Worm (Caenorhabditis elegans) whole organism, L2 larva: ENCODE results near the gene nmy-1.

Experiments used
- R02D3.7 ChIP-seq: fragments of 150-350 bp; optimal IDR thresholded peaks from 2 replicates; lab custom pipeline; 2014; ENCODE audit warnings: missing biosample characterization, missing genetic modification characterization
- Y55F3AM.14 ChIP-seq: fragments of 200-800 bp; sonication (Bioruptor generic); optimal IDR thresholded peaks from 2 replicates; lab custom pipeline; 2018; ENCODE audit warnings: mild to moderate bottlenecking, missing genetic modification characterization, missing compliant biosample characterization
- ZK546.5 ChIP-seq: sonication (generic microtip); optimal IDR thresholded peaks from 2 replicates; lab custom pipeline; 2017; ENCODE audit warnings: missing biosample characterization, missing genetic modification characterization
- aly-2 ChIP-seq: fragments of 150-350 bp; optimal IDR thresholded peaks from 2 replicates; lab custom pipeline; 2014; ENCODE audit warnings: missing biosample characterization, missing genetic modification characterization
- ama-1 ChIP-seq: fragments of 150-350 bp; optimal IDR thresholded peaks from 2 replicates; lab custom pipeline; 2018; ENCODE audit warnings: inconsistent platforms
- blmp-1 ChIP-seq: sonication (generic microtip); optimal IDR thresholded peaks from 2 replicates; lab custom pipeline; 2017; ENCODE audit warnings: missing genetic modification characterization, mild to moderate bottlenecking, missing compliant biosample characterization, antibody characterized with exemption, moderate library complexity; ENCODE audit not compliant: insufficient read depth
- ceh-16 ChIP-seq: fragments of 150-350 bp; optimal IDR thresholded peaks from 2 replicates; lab custom pipeline; 2014; ENCODE audit warnings: missing biosample characterization, missing genetic modification characterization
- crh-2 ChIP-seq: sonication (generic microtip); optimal IDR thresholded peaks from 2 replicates; lab custom pipeline; 2017; ENCODE audit warnings: missing biosample characterization, missing genetic modification characterization
- dmd-4 ChIP-seq: sonication (generic microtip); optimal IDR thresholded peaks from 2 replicates; lab custom pipeline; 2017; ENCODE audit warnings: missing biosample characterization, missing genetic modification characterization
- elt-3 ChIP-seq: sonication (generic microtip); optimal IDR thresholded peaks from 2 replicates; lab custom pipeline; 2017; ENCODE audit warnings: missing biosample characterization, missing genetic modification characterization
- fos-1 ChIP-seq: fragments of 150-350 bp; optimal IDR thresholded peaks from 2 replicates; lab custom pipeline; 2014; ENCODE audit warnings: missing biosample characterization, missing genetic modification characterization
- gmeb-1 ChIP-seq: fragments of 150-350 bp; optimal IDR thresholded peaks from 2 replicates; lab custom pipeline; 2014; ENCODE audit warnings: missing biosample characterization, missing genetic modification characterization
- lin-11 ChIP-seq: fragments of 150-350 bp; sonication (generic microtip); optimal IDR thresholded peaks from 2 replicates; lab custom pipeline; 2014; ENCODE audit warnings: missing biosample characterization, missing genetic modification characterization, inconsistent platforms, mixed read lengths
- lin-13 ChIP-seq: fragments of 150-350 bp; optimal IDR thresholded peaks from 2 replicates; lab custom pipeline; 2014; ENCODE audit warnings: missing biosample characterization, missing genetic modification reagents, missing genetic modification characterization
- lin-39 ChIP-seq: fragments of 150-350 bp; optimal IDR thresholded peaks from 2 replicates; lab custom pipeline; 2014; ENCODE audit warnings: missing biosample characterization, missing genetic modification reagents, missing genetic modification characterization
- lsy-2 ChIP-seq, 2 experiments: fragments of 150-350 bp in 1 of 2; sonication (generic microtip) in 1 of 2; optimal IDR thresholded peaks; 2 replicates each; lab custom pipeline; 2014 to 2017; ENCODE audit warnings: missing biosample characterization in 2 of 2, missing genetic modification characterization in 2 of 2
- mab-5 ChIP-seq: fragments of 150-350 bp; optimal IDR thresholded peaks from 2 replicates; lab custom pipeline; 2014; ENCODE audit warnings: missing biosample characterization, missing genetic modification characterization
- mbf-1 ChIP-seq: sonication (generic microtip); optimal IDR thresholded peaks from 2 replicates; lab custom pipeline; 2017; ENCODE audit warnings: missing biosample characterization, missing genetic modification characterization
- mdl-1 ChIP-seq, 2 experiments: fragments of 150-350 bp in 1 of 2; sonication (generic microtip) in 1 of 2; optimal IDR thresholded peaks; 2 replicates each; lab custom pipeline; 2017; ENCODE audit warnings: missing biosample characterization in 2 of 2, missing genetic modification characterization in 2 of 2
- nhr-10 ChIP-seq: sonication (generic microtip); optimal IDR thresholded peaks from 2 replicates; lab custom pipeline; 2017; ENCODE audit warnings: missing biosample characterization, missing genetic modification characterization
- nhr-12 ChIP-seq: fragments of 150-350 bp; optimal IDR thresholded peaks from 2 replicates; lab custom pipeline; 2014; ENCODE audit warnings: missing biosample characterization, missing genetic modification characterization
- nhr-129 ChIP-seq: fragments of 150-350 bp; optimal IDR thresholded peaks from 2 replicates; lab custom pipeline; 2014; ENCODE audit warnings: missing biosample characterization, missing genetic modification characterization
- nhr-21 ChIP-seq: fragments of 150-350 bp; optimal IDR thresholded peaks from 2 replicates; lab custom pipeline; 2014; ENCODE audit warnings: missing biosample characterization, missing genetic modification characterization
- nhr-23 ChIP-seq: fragments of 150-350 bp; optimal IDR thresholded peaks from 2 replicates; lab custom pipeline; 2014; ENCODE audit warnings: missing biosample characterization, missing genetic modification reagents, missing genetic modification characterization
- nhr-25 ChIP-seq: fragments of 150-350 bp; sonication (generic microtip); optimal IDR thresholded peaks from 3 replicates; lab custom pipeline; 2014; ENCODE audit warnings: missing biosample characterization, missing genetic modification characterization
- nhr-6 ChIP-seq: fragments of 150-350 bp; optimal IDR thresholded peaks from 2 replicates; lab custom pipeline; 2014; ENCODE audit warnings: missing biosample characterization, missing genetic modification characterization
- nhr-77 ChIP-seq: fragments of 150-350 bp; optimal IDR thresholded peaks from 2 replicates; lab custom pipeline; 2014; ENCODE audit warnings: missing biosample characterization, missing genetic modification characterization
- peb-1 ChIP-seq: fragments of 150-350 bp; optimal IDR thresholded peaks from 2 replicates; lab custom pipeline; 2014; ENCODE audit warnings: missing biosample characterization, missing genetic modification characterization
- sem-4 ChIP-seq: fragments of 150-350 bp; optimal IDR thresholded peaks from 2 replicates; lab custom pipeline; 2014; ENCODE audit warnings: missing biosample characterization, missing genetic modification reagents, missing genetic modification characterization
- skn-1 ChIP-seq: sonication (generic microtip); optimal IDR thresholded peaks from 2 replicates; lab custom pipeline; 2017; ENCODE audit warnings: missing biosample characterization, missing genetic modification characterization
- sma-3 ChIP-seq: sonication (generic microtip); optimal IDR thresholded peaks from 2 replicates; lab custom pipeline; 2016; ENCODE audit warnings: missing genetic modification reagents, missing genetic modification characterization, missing compliant biosample characterization
- sma-9 ChIP-seq, 2 experiments: fragments of 150-350 bp in 1 of 2; sonication (generic microtip) in 1 of 2; optimal IDR thresholded peaks; 2 replicates each; lab custom pipeline; 2014 to 2016; ENCODE audit warnings: missing genetic modification characterization in 2 of 2, mild to moderate bottlenecking in 1 of 2, missing biosample characterization in 1 of 2, missing compliant biosample characterization in 1 of 2, missing genetic modification reagents in 1 of 2, moderate library complexity in 1 of 2
- unc-39 ChIP-seq: fragments of 150-350 bp; optimal IDR thresholded peaks from 2 replicates; lab custom pipeline; 2014; ENCODE audit warnings: missing biosample characterization, missing genetic modification characterization
- unc-55 ChIP-seq: fragments of 150-350 bp; sonication (generic microtip); optimal IDR thresholded peaks from 3 replicates; lab custom pipeline; 2014; ENCODE audit warnings: missing biosample characterization, missing genetic modification reagents, missing genetic modification characterization
- unc-62 ChIP-seq: fragments of 150-350 bp; optimal IDR thresholded peaks from 2 replicates; lab custom pipeline; 2014; ENCODE audit warnings: missing biosample characterization, missing genetic modification reagents, missing genetic modification characterization
- zag-1 ChIP-seq: fragments of 150-350 bp; optimal IDR thresholded peaks from 2 replicates; lab custom pipeline; 2014; ENCODE audit warnings: missing biosample characterization, missing genetic modification characterization

Gene nmy-1

ce11 chrX:2907296-2907873 is 1.9 kb upstream of the nmy-1 start (continued):
- TF ChIP-seq skn-1 (tag; lab: Kevin White, UChicago) (no peak), ceh-16 (peak; percentile 50), zag-1 (tag; lab: Kevin White, UChicago) (no peak), lin-39 (tag; lab: Kevin White, UChicago) (no peak)

- TF ChIP-seq mdl-1 (tag; optimal IDR thresholded peaks at IDR 0.05; lab: Kevin White, UChicago) (no peak), unc-62 (GFP tag; lab: Kevin White, UChicago) (no peak), mbf-1 (tag; lab: Kevin White, UChicago) (no peak), Y55F3AM.14 (GFP tag; lab: Kevin White, UChicago) (no peak), mab-5 (no peak), elt-3 (tag; lab: Kevin White, UChicago) (no peak), lin-13 (GFP tag; lab: Kevin White, UChicago) (no peak), fos-1 (tag; lab: Kevin White, UChicago) (no peak), nhr-23 (tag; lab: Kevin White, UChicago) (no peak), nhr-6 (no peak), skn-1 (tag; lab: Kevin White, UChicago) (no peak), nhr-77 (tag; lab: Kevin White, UChicago) (no peak), sem-4 (tag; lab: Kevin White, UChicago) (no peak), nhr-25 (tag; lab: Kevin White, UChicago) (no peak), unc-39 (tag; lab: Kevin White, UChicago) (no peak), dmd-4 (no peak), sma-9 (GFP tag; optimal IDR thresholded peaks at IDR 0.05; lab: Kevin White, UChicago) (no peak), sma-9 (tag; optimal IDR thresholded peaks at IDR 0.05; lab: Kevin White, UChicago) (no peak), aly-2 (tag; lab: Kevin White, UChicago) (no peak), lsy-2 (tag; optimal IDR thresholded peaks at IDR 0.05; lab: Kevin White, UChicago) (no peak)
Observed at ce11 chrX:2912689-2913088, 3.4 kb downstream of the nmy-1 start.

- TF ChIP-seq nhr-21 (tag; lab: Kevin White, UChicago), result no peak
- TF ChIP-seq ama-1 (lab: Kevin White, UChicago), result no peak
- no peak for TF ChIP-seq nhr-6
- TF ChIP-seq lin-39 (tag; lab: Kevin White, UChicago), result no peak
- TF ChIP-seq sma-3, result no peak
- TF ChIP-seq ZK546.5 (tag; lab: Kevin White, UChicago), result no peak
- TF ChIP-seq gmeb-1, result no peak
- TF ChIP-seq nhr-12 (tag; lab: Kevin White, UChicago), result no peak
- TF ChIP-seq crh-2 (tag; lab: Kevin White, UChicago), result no peak
- TF ChIP-seq nhr-129, result no peak
Observed at ce11 chrX:2919488-2919887, 10.2 kb downstream of the nmy-1 start.

ce11 chrX:2920456-2920855 is 11.1 kb downstream of the nmy-1 start:
- TF ChIP-seq lin-11 (no peak), skn-1 (tag; lab: Kevin White, UChicago) (no peak), nhr-12 (tag; lab: Kevin White, UChicago) (no peak), unc-55 (no peak), dmd-4 (no peak), blmp-1 (tag; lab: Kevin White, UChicago) (no peak), peb-1 (tag; lab: Kevin White, UChicago) (no peak), crh-2 (tag; lab: Kevin White, UChicago) (no peak)

- TF ChIP-seq blmp-1 (tag; lab: Kevin White, UChicago), result no peak
- no peak for TF ChIP-seq sma-9 (GFP tag; optimal IDR thresholded peaks at IDR 0.05; lab: Kevin White, UChicago)
- TF ChIP-seq sma-9 (tag; optimal IDR thresholded peaks at IDR 0.05; lab: Kevin White, UChicago), result no peak
- no peak for TF ChIP-seq lin-39 (tag; lab: Kevin White, UChicago)
- no peak for TF ChIP-seq mdl-1 (tag; optimal IDR thresholded peaks at IDR 0.05; lab: Kevin White, UChicago)
- no peak for TF ChIP-seq lin-11
- no peak for TF ChIP-seq R02D3.7 (tag; lab: Kevin White, UChicago)
- no peak for TF ChIP-seq nhr-10
- no peak for TF ChIP-seq unc-55
- TF ChIP-seq ama-1 (lab: Kevin White, UChicago), result no peak
- no peak for TF ChIP-seq ZK546.5 (tag; lab: Kevin White, UChicago)
- TF ChIP-seq nhr-21 (tag; lab: Kevin White, UChicago), result no peak
- TF ChIP-seq nhr-129, result no peak
- TF ChIP-seq gmeb-1, result no peak
Observed at ce11 chrX:2921737-2922136, 12.4 kb downstream of the nmy-1 start.
